Worm (Caenorhabditis elegans) whole organism, late embryonic: ENCODE data around the gene fbxc-58.

Source experiments
- tbx-2 ChIP-seq: sonication (generic microtip); optimal IDR thresholded peaks from 2 replicates; lab custom pipeline; 2016; ENCODE audit warnings: missing genetic modification characterization, missing compliant biosample characterization
- unc-86 ChIP-seq: sonication (generic microtip); optimal IDR thresholded peaks from 2 replicates; lab custom pipeline; 2016; ENCODE audit warnings: missing genetic modification characterization, missing compliant biosample characterization

ce11 chrIV:9398512-9398911 is 27.2 kb downstream of the fbxc-58 start, which contains the start of gene F56D5.2:
- TF ChIP-seq tbx-2: no peak
- no peak for TF ChIP-seq unc-86 (tag; lab: Kevin White, UChicago)
